Fruit fly (Drosophila melanogaster) whole organism, prepupa: ENCODE measurements around the gene sro.
A peak's percentile ranks its signal among the peaks of the same experiment; 100 is the strongest.

Source experiments
- Blimp-1 ChIP-seq: fragments of 200-800 bp; sonication (Bioruptor generic); optimal IDR thresholded peaks from 3 replicates; lab custom pipeline; 2017; ENCODE audit warnings: missing biosample characterization, missing genetic modification characterization, mild to moderate bottlenecking, moderate library complexity, missing genetic modification reagents
- CG10631 ChIP-seq: fragments of 200-800 bp; sonication (Bioruptor generic); optimal IDR thresholded peaks from 2 replicates; lab custom pipeline; 2016; ENCODE audit warnings: missing biosample characterization, missing genetic modification characterization
- CG10669 ChIP-seq: fragments of 200-800 bp; sonication (Bioruptor generic); optimal IDR thresholded peaks from 3 replicates; lab custom pipeline; 2018; ENCODE audit warnings: missing biosample characterization, mild to moderate bottlenecking, missing genetic modification characterization, moderate library complexity
- CG11294 ChIP-seq: fragments of 200-800 bp; sonication (Bioruptor generic); IDR thresholded peaks from 2 replicates; pipeline ENCODE4 v1.3.6; 2022; ENCODE audit warnings: missing biosample characterization, missing genetic modification characterization
- CG11762 ChIP-seq: fragments of 200-800 bp; sonication (Bioruptor generic); optimal IDR thresholded peaks from 3 replicates; lab custom pipeline; 2016; ENCODE audit warnings: missing biosample characterization, missing genetic modification characterization; ENCODE audit not compliant: insufficient read depth
- CG11902 ChIP-seq: fragments of 200-800 bp; sonication (Bioruptor generic); optimal IDR thresholded peaks from 3 replicates; lab custom pipeline; 2016; ENCODE audit warnings: missing biosample characterization, missing genetic modification characterization
- CG15336 ChIP-seq: fragments of 200-800 bp; sonication (Bioruptor generic); IDR thresholded peaks from 2 replicates; pipeline ENCODE4 v1.3.6; 2022; ENCODE audit warnings: missing biosample characterization, missing genetic modification characterization
- CG1621 ChIP-seq: fragments of 200-800 bp; sonication (Bioruptor generic); optimal IDR thresholded peaks from 3 replicates; lab custom pipeline; 2018; ENCODE audit warnings: missing biosample characterization, mild to moderate bottlenecking, missing genetic modification characterization
- CG31627 ChIP-seq: fragments of 200-800 bp; sonication (Bioruptor generic); optimal IDR thresholded peaks from 3 replicates; lab custom pipeline; 2016; ENCODE audit warnings: missing biosample characterization, missing genetic modification characterization
- CG32006 ChIP-seq: fragments of 200-800 bp; sonication (Bioruptor generic); optimal IDR thresholded peaks from 3 replicates; lab custom pipeline; 2017; ENCODE audit warnings: missing biosample characterization, mild to moderate bottlenecking, missing genetic modification characterization
- CG3919 ChIP-seq: fragments of 200-800 bp; sonication (Bioruptor generic); optimal IDR thresholded peaks from 3 replicates; lab custom pipeline; 2016; ENCODE audit warnings: missing biosample characterization, missing genetic modification characterization
- CG4318 ChIP-seq: fragments of 200-800 bp; sonication (Bioruptor generic); optimal IDR thresholded peaks from 3 replicates; lab custom pipeline; 2017; ENCODE audit warnings: missing biosample characterization, mild to moderate bottlenecking, missing genetic modification characterization
- CG6163 ChIP-seq: fragments of 200-800 bp; sonication (Bioruptor generic); IDR thresholded peaks from 3 replicates; pipeline ENCODE4 v1.3.6; 2022; ENCODE audit warnings: missing biosample characterization, missing genetic modification characterization
- CG6276 ChIP-seq: fragments of 200-800 bp; sonication (Bioruptor generic); optimal IDR thresholded peaks from 2 replicates; lab custom pipeline; 2017; ENCODE audit warnings: missing biosample characterization, mild to moderate bottlenecking, missing genetic modification characterization
- CG6792 ChIP-seq: fragments of 200-800 bp; sonication (Bioruptor generic); optimal IDR thresholded peaks from 3 replicates; lab custom pipeline; 2016; ENCODE audit warnings: missing biosample characterization, missing genetic modification characterization
- CG6808 ChIP-seq: fragments of 200-800 bp; sonication (Bioruptor generic); optimal IDR thresholded peaks from 3 replicates; lab custom pipeline; 2017; ENCODE audit warnings: missing biosample characterization, missing genetic modification characterization, mild to moderate bottlenecking, moderate library complexity, missing genetic modification reagents
- CG6854 ChIP-seq: fragments of 200-800 bp; sonication (Bioruptor generic); optimal IDR thresholded peaks from 2 replicates; lab custom pipeline; 2017; ENCODE audit warnings: missing biosample characterization, mild to moderate bottlenecking, missing genetic modification characterization
- CG7368 ChIP-seq: fragments of 200-800 bp; sonication (Bioruptor generic); optimal IDR thresholded peaks from 3 replicates; lab custom pipeline; 2016; ENCODE audit warnings: missing biosample characterization, missing genetic modification characterization
- CG8119 ChIP-seq: fragments of 200-800 bp; sonication (Bioruptor generic); IDR thresholded peaks from 3 replicates; pipeline ENCODE4 v1.3.6; 2022; ENCODE audit warnings: missing biosample characterization, missing genetic modification characterization
- CG8319 ChIP-seq: fragments of 200-800 bp; sonication (Bioruptor generic); optimal IDR thresholded peaks from 3 replicates; lab custom pipeline; 2016; ENCODE audit warnings: missing biosample characterization, missing genetic modification characterization
- CG8632 ChIP-seq: fragments of 200-800 bp; sonication (Bioruptor generic); optimal IDR thresholded peaks from 3 replicates; lab custom pipeline; 2016; ENCODE audit warnings: missing biosample characterization, missing genetic modification characterization
- CG9139 ChIP-seq: fragments of 200-800 bp; sonication (Bioruptor generic); optimal IDR thresholded peaks from 3 replicates; lab custom pipeline; 2017; ENCODE audit warnings: missing biosample characterization, mild to moderate bottlenecking, missing genetic modification characterization
- Eip75B ChIP-seq: fragments of 200-800 bp; sonication (Bioruptor generic); optimal IDR thresholded peaks from 3 replicates; lab custom pipeline; 2016; ENCODE audit warnings: missing biosample characterization, missing genetic modification characterization
- Eip78C ChIP-seq: fragments of 200-800 bp; sonication (Bioruptor generic); peaks from one replicate; lab custom pipeline; 2016; ENCODE audit warnings: missing biosample characterization, missing genetic modification characterization
- Eip93F ChIP-seq: fragments of 200-800 bp; sonication (Bioruptor generic); optimal IDR thresholded peaks from 2 replicates; lab custom pipeline; 2016; ENCODE audit warnings: missing biosample characterization, mild to moderate bottlenecking, missing genetic modification characterization
- Ets96B ChIP-seq: fragments of 200-800 bp; optimal IDR thresholded peaks from 2 replicates; lab custom pipeline; 2019; ENCODE audit warnings: missing biosample characterization, mild to moderate bottlenecking, missing genetic modification characterization, moderate library complexity
- Gug ChIP-seq: fragments of 200-800 bp; sonication (Bioruptor generic); IDR thresholded peaks from 2 replicates; pipeline ENCODE4 v1.3.6; 2022; ENCODE audit warnings: missing biosample characterization, missing genetic modification characterization
- Hr38 ChIP-seq: sonication (Bioruptor generic); optimal IDR thresholded peaks from 2 replicates; lab custom pipeline; 2016; ENCODE audit warnings: missing biosample characterization, missing genetic modification characterization
- Hr39 ChIP-seq: fragments of 200-800 bp; sonication (Bioruptor generic); optimal IDR thresholded peaks from 2 replicates; lab custom pipeline; 2016; ENCODE audit warnings: missing biosample characterization, missing genetic modification characterization
- Hr4 ChIP-seq: fragments of 200-800 bp; sonication (Bioruptor generic); optimal IDR thresholded peaks from 3 replicates; lab custom pipeline; 2016; ENCODE audit warnings: missing biosample characterization, missing genetic modification characterization
- Met ChIP-seq: fragments of 200-800 bp; sonication (Bioruptor generic); optimal IDR thresholded peaks from 3 replicates; lab custom pipeline; 2016; ENCODE audit warnings: missing biosample characterization, missing genetic modification characterization
- OdsH ChIP-seq: fragments of 200-800 bp; sonication (Bioruptor generic); optimal IDR thresholded peaks from 3 replicates; lab custom pipeline; 2016; ENCODE audit warnings: missing biosample characterization, missing genetic modification characterization
- Smox ChIP-seq: fragments of 200-800 bp; sonication (Bioruptor generic); optimal IDR thresholded peaks from 3 replicates; lab custom pipeline; 2016; ENCODE audit warnings: missing biosample characterization, missing genetic modification characterization
- Sox102F ChIP-seq: fragments of 200-800 bp; sonication (Bioruptor generic); optimal IDR thresholded peaks from 2 replicates; lab custom pipeline; 2016; ENCODE audit warnings: missing biosample characterization, mild to moderate bottlenecking, missing genetic modification characterization
- Sox14 ChIP-seq: fragments of 200-800 bp; sonication (Bioruptor generic); optimal IDR thresholded peaks from 3 replicates; lab custom pipeline; 2016; ENCODE audit warnings: missing biosample characterization, missing genetic modification characterization
- Sox15 ChIP-seq: fragments of 200-800 bp; sonication (Bioruptor generic); optimal IDR thresholded peaks from 3 replicates; lab custom pipeline; 2016; ENCODE audit warnings: missing biosample characterization, missing genetic modification characterization
- achi ChIP-seq: fragments of 200-800 bp; sonication (Bioruptor generic); optimal IDR thresholded peaks from 3 replicates; lab custom pipeline; 2016; ENCODE audit warnings: missing biosample characterization, missing genetic modification characterization
- acj6 ChIP-seq: fragments of 200-800 bp; sonication (Bioruptor generic); optimal IDR thresholded peaks from 3 replicates; lab custom pipeline; 2016; ENCODE audit warnings: missing biosample characterization, missing genetic modification characterization
- cyc ChIP-seq: fragments of 200-800 bp; sonication (Bioruptor generic); optimal IDR thresholded peaks from 3 replicates; lab custom pipeline; 2016; ENCODE audit warnings: missing biosample characterization, missing genetic modification characterization
- dsx ChIP-seq: fragments of 200-800 bp; optimal IDR thresholded peaks from 3 replicates; lab custom pipeline; 2019; ENCODE audit warnings: missing biosample characterization, mild to moderate bottlenecking, missing genetic modification characterization, moderate library complexity; ENCODE audit not compliant: poor library complexity, severe bottlenecking
- eg ChIP-seq: fragments of 200-800 bp; sonication (Bioruptor generic); IDR thresholded peaks from 3 replicates; pipeline ENCODE4 v1.3.6; 2022; ENCODE audit warnings: missing biosample characterization, missing genetic modification characterization
- fd59A ChIP-seq: fragments of 200-800 bp; sonication (Bioruptor generic); optimal IDR thresholded peaks from 2 replicates; lab custom pipeline; 2017; ENCODE audit warnings: missing biosample characterization, mild to moderate bottlenecking, missing genetic modification characterization, missing genetic modification reagents
- fd85E ChIP-seq: fragments of 200-800 bp; sonication (Bioruptor generic); optimal IDR thresholded peaks from 3 replicates; lab custom pipeline; 2016; ENCODE audit warnings: missing biosample characterization, missing genetic modification characterization
- fkh ChIP-seq: fragments of 200-800 bp; sonication (Bioruptor generic); optimal IDR thresholded peaks from 3 replicates; lab custom pipeline; 2017; ENCODE audit warnings: missing biosample characterization, mild to moderate bottlenecking, missing genetic modification characterization, moderate library complexity
- lz ChIP-seq: fragments of 200-800 bp; sonication (Bioruptor generic); optimal IDR thresholded peaks from 3 replicates; lab custom pipeline; 2016; ENCODE audit warnings: missing biosample characterization, missing genetic modification characterization
- net ChIP-seq: fragments of 200-800 bp; sonication (Bioruptor generic); optimal IDR thresholded peaks from 3 replicates; lab custom pipeline; 2016; ENCODE audit warnings: missing biosample characterization, missing genetic modification characterization
- pdm3 ChIP-seq: fragments of 200-800 bp; sonication (Bioruptor generic); optimal IDR thresholded peaks from 3 replicates; lab custom pipeline; 2016; ENCODE audit warnings: missing biosample characterization, missing genetic modification characterization
- salr ChIP-seq, 2 experiments: fragments of 200-800 bp; sonication (Bioruptor generic); optimal IDR thresholded peaks; 3 replicates each; lab custom pipeline; 2016 to 2018; ENCODE audit warnings: missing biosample characterization in 2 of 2, missing genetic modification characterization in 2 of 2, mild to moderate bottlenecking in 1 of 2
- ss ChIP-seq, 2 experiments: fragments of 200-800 bp; sonication (Bioruptor generic); optimal IDR thresholded peaks; 2 replicates in 1 of 2; 3 replicates in 1 of 2; lab custom pipeline; 2017 to 2018; ENCODE audit warnings: mild to moderate bottlenecking in 2 of 2, missing biosample characterization in 2 of 2, missing genetic modification characterization in 2 of 2, moderate library complexity in 1 of 2
- svp ChIP-seq: fragments of 200-800 bp; sonication (Bioruptor generic); peaks from one replicate; lab custom pipeline; 2016; ENCODE audit warnings: missing biosample characterization, missing genetic modification characterization
- topi ChIP-seq: fragments of 200-800 bp; sonication (Bioruptor generic); optimal IDR thresholded peaks from 3 replicates; lab custom pipeline; 2016; ENCODE audit warnings: missing biosample characterization, missing genetic modification characterization
- vri ChIP-seq: fragments of 200-800 bp; sonication (Bioruptor generic); optimal IDR thresholded peaks from 3 replicates; lab custom pipeline; 2016; ENCODE audit warnings: missing biosample characterization, mild to moderate bottlenecking, missing genetic modification characterization

Gene sro

dm6 chr3R:29773833-29774324, 20.5 kb upstream of the sro start:
- TF ChIP-seq CG11902 (peak; percentile 76), CG6854 (no peak), CG6276 (peak; percentile 68), Gug (GFP tag; lab: Robert Waterston, UW) (peak; percentile 72), cyc (GFP tag; lab: Kevin White, UChicago) (peak; percentile 74), Eip93F (GFP tag; lab: Kevin White, UChicago) (no peak), Hr38 (GFP tag; lab: Kevin White, UChicago) (no peak), lz (peak; percentile 76), CG7368 (peak; percentile 64), pdm3 (peak; percentile 87), Met (GFP tag; lab: Kevin White, UChicago) (peak; percentile 61), CG4318 (GFP tag; lab: Kevin White, UChicago) (peak; percentile 70), Hr39 (GFP tag; lab: Kevin White, UChicago) (peak; percentile 86), Sox102F (GFP tag; lab: Kevin White, UChicago) (peak; percentile 80), CG10631 (GFP tag; lab: Kevin White, UChicago) (peak; percentile 77), fd85E (GFP tag; lab: Kevin White, UChicago) (peak; percentile 37), CG6792 (GFP tag; lab: Kevin White, UChicago) (peak; percentile 73), CG11294 (GFP tag; lab: Robert Waterston, UW) (peak; percentile 74), CG10669 (peak; percentile 80), acj6 (peak; percentile 81), OdsH (peak; percentile 87), CG3919 (GFP tag; lab: Kevin White, UChicago) (peak; percentile 74), CG8319 (GFP tag; lab: Kevin White, UChicago) (peak; percentile 16), Eip75B (peak; percentile 68), Eip78C (GFP tag; lab: Kevin White, UChicago) (peak; percentile 95), CG32006 (peak; percentile 93), vri (GFP tag; lab: Kevin White, UChicago) (peak; percentile 35), CG6808 (GFP tag; lab: Kevin White, UChicago) (peak; percentile 73), Sox15 (GFP tag; lab: Kevin White, UChicago) (peak; percentile 78), CG15336 (peak; percentile 81), dsx (GFP tag; lab: Kevin White, UChicago) (peak; percentile 46), CG1621 (peak; percentile 72), salr (GFP tag; optimal IDR thresholded peaks at IDR 0.05; lab: Kevin White, UChicago) (peak; percentile 60 to 75), svp (GFP tag; lab: Kevin White, UChicago) (peak; percentile 84), ss (GFP tag; optimal IDR thresholded peaks at IDR 0.05; lab: Kevin White, UChicago) (peak; percentile 67 to 86), Ets96B (tag; lab: Kevin White, UChicago) (peak; percentile 61), fd59A (GFP tag; lab: Kevin White, UChicago) (peak; percentile 79), achi (peak; percentile 71), CG6163 (peak; percentile 80), fkh (GFP tag; lab: Kevin White, UChicago) (no peak), CG31627 (peak; percentile 80), Blimp-1 (GFP tag; lab: Kevin White, UChicago) (no peak), CG9139 (peak; percentile 59), topi (GFP tag; lab: Kevin White, UChicago) (peak; percentile 81), Smox (GFP tag; lab: Kevin White, UChicago) (peak; percentile 68), net (GFP tag; lab: Kevin White, UChicago) (peak; percentile 76), eg (peak; percentile 75), Sox14 (peak; percentile 83), CG8632 (GFP tag; lab: Kevin White, UChicago) (peak; percentile 74), CG8119 (GFP tag; lab: Robert Waterston, UW) (peak; percentile 83), Hr4 (GFP tag; lab: Kevin White, UChicago) (peak; percentile 90), CG11762 (GFP tag; lab: Kevin White, UChicago) (peak; percentile 52)
